Fruit fly (Drosophila melanogaster): ENCODE data around the gene svr.

The svr gene

dm6 chrX:494191-494554 lies 2.1 kb upstream of the svr start:
- no peak for TF ChIP-seq Hr83 (GFP tag; optimal IDR thresholded peaks at IDR 0.05; ENCODE audit: poor library complexity, severe bottlenecking)
- TF ChIP-seq h (GFP tag; optimal IDR thresholded peaks at IDR 0.05) = no peak
- no peak for TF ChIP-seq foxo (GFP tag; optimal IDR thresholded peaks at IDR 0.05)
- TF ChIP-seq dmrt93B (GFP tag; optimal IDR thresholded peaks at IDR 0.05) = no peak
- no peak for TF ChIP-seq CrebA (GFP tag; optimal IDR thresholded peaks at IDR 0.05; ENCODE audit: borderline replicate concordance)
- no peak for TF ChIP-seq N (GFP tag; optimal IDR thresholded peaks at IDR 0.05)
- no peak for TF ChIP-seq CG9705 (GFP tag; optimal IDR thresholded peaks at IDR 0.05)
- TF ChIP-seq Dif (GFP tag; optimal IDR thresholded peaks at IDR 0.05; ENCODE audit: partially characterized antibody) = peak; percentile 45
- TF ChIP-seq rgr (GFP tag; optimal IDR thresholded peaks at IDR 0.05) = no peak
- TF ChIP-seq Sp1 (GFP tag; optimal IDR thresholded peaks at IDR 0.05) = no peak
- no peak for TF ChIP-seq jim (GFP tag; optimal IDR thresholded peaks at IDR 0.05)
- TF ChIP-seq usp (GFP tag; optimal IDR thresholded peaks at IDR 0.05) = no peak
- TF ChIP-seq Hnf4 (GFP tag; optimal IDR thresholded peaks at IDR 0.05) = no peak
- peak; percentile 14 for TF ChIP-seq Myc (optimal IDR thresholded peaks at IDR 0.05)
- no peak for TF ChIP-seq sv (GFP tag; optimal IDR thresholded peaks at IDR 0.05)
- no peak for TF ChIP-seq Jra (GFP tag; optimal IDR thresholded peaks at IDR 0.05)

dm6 chrX:494607-495006 lies 1.6 kb upstream of the svr start, which contains the start of gene CG17778:
Gene CG17778, plus strand, starts transcription at chrX:494614.
- peak; percentile 50 for TF ChIP-seq N (GFP tag; optimal IDR thresholded peaks at IDR 0.05)
- TF ChIP-seq OdsH (GFP tag; optimal IDR thresholded peaks at IDR 0.05) = no peak

- TF ChIP-seq dl (GFP tag; optimal IDR thresholded peaks at IDR 0.05; ENCODE audit: insufficient read depth in 1 of 2, partially characterized antibody in 2 of 2) (peak in 1 of 2 experiments; percentile 19), brk (GFP tag; optimal IDR thresholded peaks at IDR 0.05) (no peak), Abd-B (GFP tag; optimal IDR thresholded peaks at IDR 0.05) (no peak), Myc (optimal IDR thresholded peaks at IDR 0.05) (no peak), Rel (GFP tag; optimal IDR thresholded peaks at IDR 0.05) (no peak), Rel (tag; optimal IDR thresholded peaks at IDR 0.05) (peak; percentile 97), jim (GFP tag; optimal IDR thresholded peaks at IDR 0.05) (no peak)
These were observed 1.2 kb downstream of the svr start for dm6 chrX:497425-497824.

dm6 chrX:498434-498833 lies 2.2 kb downstream of the svr start:
- TF ChIP-seq Jra (GFP tag; optimal IDR thresholded peaks at IDR 0.05) = no peak
- TF ChIP-seq Hr83 (GFP tag; optimal IDR thresholded peaks at IDR 0.05; ENCODE audit: poor library complexity, severe bottlenecking) = no peak
- no peak for TF ChIP-seq Abd-B (GFP tag; optimal IDR thresholded peaks at IDR 0.05)
- no peak for TF ChIP-seq brk (GFP tag; optimal IDR thresholded peaks at IDR 0.05)
- TF ChIP-seq lola (GFP tag; optimal IDR thresholded peaks at IDR 0.05) = no peak
- no peak for TF ChIP-seq dl (GFP tag; optimal IDR thresholded peaks at IDR 0.05; ENCODE audit: insufficient read depth in 1 of 2, partially characterized antibody in 2 of 2)
- TF ChIP-seq Rel (GFP tag; optimal IDR thresholded peaks at IDR 0.05) = no peak
- no peak for TF ChIP-seq Rel (tag; optimal IDR thresholded peaks at IDR 0.05)
- no peak for TF ChIP-seq dsf (GFP tag; optimal IDR thresholded peaks at IDR 0.05; ENCODE audit: borderline replicate concordance)
- TF ChIP-seq CG32264 (GFP tag; optimal IDR thresholded peaks at IDR 0.05) = no peak
- TF ChIP-seq woc (GFP tag; optimal IDR thresholded peaks at IDR 0.05) = no peak
- no peak for TF ChIP-seq psq (GFP tag; optimal IDR thresholded peaks at IDR 0.05)
- no peak for TF ChIP-seq Mio (GFP tag; optimal IDR thresholded peaks at IDR 0.05)
- no peak for TF ChIP-seq fru (GFP tag; optimal IDR thresholded peaks at IDR 0.05)
- TF ChIP-seq CG9705 (GFP tag; optimal IDR thresholded peaks at IDR 0.05) = no peak
- no peak for TF ChIP-seq N (GFP tag; optimal IDR thresholded peaks at IDR 0.05)
- no peak for TF ChIP-seq sage (GFP tag; optimal IDR thresholded peaks at IDR 0.05)
- TF ChIP-seq br (GFP tag; optimal IDR thresholded peaks at IDR 0.05) = no peak
- TF ChIP-seq foxo (GFP tag; optimal IDR thresholded peaks at IDR 0.05) = no peak

- TF ChIP-seq dsf (GFP tag; optimal IDR thresholded peaks at IDR 0.05; ENCODE audit: borderline replicate concordance) (no peak), Myc (optimal IDR thresholded peaks at IDR 0.05) (no peak), h (GFP tag; optimal IDR thresholded peaks at IDR 0.05) (peak; percentile 36), Vsx2 (GFP tag; optimal IDR thresholded peaks at IDR 0.05; ENCODE audit: partially characterized antibody) (no peak), Jra (GFP tag; optimal IDR thresholded peaks at IDR 0.05) (no peak), Hr83 (GFP tag; optimal IDR thresholded peaks at IDR 0.05; ENCODE audit: poor library complexity, severe bottlenecking) (no peak), fru (GFP tag; optimal IDR thresholded peaks at IDR 0.05) (no peak), psq (GFP tag; optimal IDR thresholded peaks at IDR 0.05) (no peak), woc (GFP tag; optimal IDR thresholded peaks at IDR 0.05) (no peak), dl (GFP tag; optimal IDR thresholded peaks at IDR 0.05; ENCODE audit: insufficient read depth in 1 of 2, partially characterized antibody in 2 of 2) (no peak), Mio (GFP tag; optimal IDR thresholded peaks at IDR 0.05) (no peak), jim (GFP tag; optimal IDR thresholded peaks at IDR 0.05) (no peak), CrebA (GFP tag; optimal IDR thresholded peaks at IDR 0.05; ENCODE audit: borderline replicate concordance) (no peak), Rel (GFP tag; optimal IDR thresholded peaks at IDR 0.05) (no peak), Rel (tag; optimal IDR thresholded peaks at IDR 0.05) (peak; percentile 63), foxo (GFP tag; optimal IDR thresholded peaks at IDR 0.05) (peak in 1 of 2 experiments; percentile 10)
These were observed 2.8 kb downstream of the svr start for dm6 chrX:498924-499588.

Measured in whole organism, wandering third instar larva.